Worm (Caenorhabditis elegans): ENCODE results near the gene nhr-58.
A peak's percentile ranks its signal among the peaks of the same experiment; 100 is the strongest.

Gene nhr-58

DNA sequence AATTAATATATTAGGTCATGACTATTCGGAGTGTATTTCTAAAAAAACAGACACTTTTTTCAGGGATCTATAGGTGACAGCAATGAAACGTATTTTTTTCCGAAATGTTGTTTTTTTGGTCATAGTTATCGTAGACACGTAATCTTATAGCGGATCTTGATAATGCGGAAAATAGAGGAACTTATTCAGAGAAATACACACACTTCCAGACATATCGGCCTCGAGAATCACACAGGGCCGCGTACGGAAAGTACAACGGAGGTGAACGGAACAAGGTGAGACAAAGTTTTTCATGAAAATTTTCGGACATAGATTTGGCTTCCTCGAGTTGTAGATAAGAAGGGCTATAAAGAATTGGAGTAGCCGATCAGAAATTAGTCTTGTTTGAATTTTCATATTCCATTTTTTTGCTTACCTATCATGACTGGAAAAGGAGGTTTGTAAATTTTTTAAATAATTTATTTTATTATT is 7.0 kb downstream of the nhr-58 start, which contains the start of gene nhr-155:
nhr-155 (plus strand) TSS at position 421 of the 471 bp plus-strand sequence.
- no peak for TF ChIP-seq ama-1 (optimal IDR thresholded peaks at IDR 0.05)
- no peak for TF ChIP-seq unc-39 (tag; optimal IDR thresholded peaks at IDR 0.05)
- TF ChIP-seq aly-2 (tag; optimal IDR thresholded peaks at IDR 0.05): no peak
- no peak for TF ChIP-seq nhr-129 (tag; optimal IDR thresholded peaks at IDR 0.05)
- TF ChIP-seq sma-9 (GFP tag; optimal IDR thresholded peaks at IDR 0.05): peak; percentile 81
- TF ChIP-seq sma-9 (tag; optimal IDR thresholded peaks at IDR 0.05): no peak
- no peak for TF ChIP-seq lin-39 (tag; optimal IDR thresholded peaks at IDR 0.05)
- TF ChIP-seq lsy-2 (tag; optimal IDR thresholded peaks at IDR 0.05): no peak
- TF ChIP-seq blmp-1 (tag; optimal IDR thresholded peaks at IDR 0.05; ENCODE audit: insufficient read depth): no peak
- no peak for TF ChIP-seq R02D3.7 (tag; optimal IDR thresholded peaks at IDR 0.05)
- no peak for TF ChIP-seq ztf-11 (tag; optimal IDR thresholded peaks at IDR 0.05)
- TF ChIP-seq mdl-1 (tag; optimal IDR thresholded peaks at IDR 0.05): no peak
- no peak for TF ChIP-seq gmeb-1 (tag; optimal IDR thresholded peaks at IDR 0.05)
- TF ChIP-seq nhr-10 (tag; optimal IDR thresholded peaks at IDR 0.05): no peak
- TF ChIP-seq peb-1 (tag; optimal IDR thresholded peaks at IDR 0.05): no peak
- no peak for TF ChIP-seq zag-1 (tag; optimal IDR thresholded peaks at IDR 0.05)
- TF ChIP-seq nhr-12 (tag; optimal IDR thresholded peaks at IDR 0.05): no peak
- no peak for TF ChIP-seq fos-1 (tag; optimal IDR thresholded peaks at IDR 0.05)
- no peak for TF ChIP-seq elt-3 (tag; optimal IDR thresholded peaks at IDR 0.05)
- TF ChIP-seq sma-3 (GFP tag; optimal IDR thresholded peaks at IDR 0.05): no peak
- peak; percentile 30 for TF ChIP-seq ceh-16 (tag; optimal IDR thresholded peaks at IDR 0.05)
- no peak for TF ChIP-seq unc-55 (GFP tag; optimal IDR thresholded peaks at IDR 0.05)
- TF ChIP-seq dmd-4 (tag; optimal IDR thresholded peaks at IDR 0.05): no peak
- TF ChIP-seq alr-1 (tag; optimal IDR thresholded peaks at IDR 0.05): no peak
- TF ChIP-seq elt-1 (tag; optimal IDR thresholded peaks at IDR 0.05): peak; percentile 95
- TF ChIP-seq nhr-23 (tag; optimal IDR thresholded peaks at IDR 0.05): peak; percentile 26
- TF ChIP-seq nhr-237 (tag; optimal IDR thresholded peaks at IDR 0.05): no peak

DNA sequence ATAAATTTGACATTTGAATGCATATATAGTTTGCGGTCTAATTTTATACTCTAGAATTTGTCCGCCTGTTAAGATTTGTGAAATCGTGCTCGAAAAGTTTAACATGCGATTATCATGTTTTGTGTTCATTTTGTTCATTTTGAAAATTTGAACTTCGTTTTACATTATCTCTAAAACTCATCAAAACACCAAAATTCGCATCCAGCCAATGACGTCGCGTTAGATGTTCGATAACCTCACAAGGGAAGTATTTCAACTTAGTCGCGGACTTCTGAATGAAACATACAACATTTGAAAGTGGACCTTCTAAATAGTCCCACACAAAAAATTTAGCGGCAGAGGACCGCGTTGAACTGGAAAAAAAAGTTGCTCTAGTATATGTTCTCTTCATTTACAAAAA is 9.4 kb downstream of the nhr-58 start:
- TF ChIP-seq nhr-23 (tag; optimal IDR thresholded peaks at IDR 0.05) (no peak), sma-9 (GFP tag; optimal IDR thresholded peaks at IDR 0.05) (peak; percentile 50), sma-9 (tag; optimal IDR thresholded peaks at IDR 0.05) (no peak), R02D3.7 (tag; optimal IDR thresholded peaks at IDR 0.05) (no peak), elt-1 (tag; optimal IDR thresholded peaks at IDR 0.05) (peak; percentile 31), lin-39 (tag; optimal IDR thresholded peaks at IDR 0.05) (no peak)

DNA sequence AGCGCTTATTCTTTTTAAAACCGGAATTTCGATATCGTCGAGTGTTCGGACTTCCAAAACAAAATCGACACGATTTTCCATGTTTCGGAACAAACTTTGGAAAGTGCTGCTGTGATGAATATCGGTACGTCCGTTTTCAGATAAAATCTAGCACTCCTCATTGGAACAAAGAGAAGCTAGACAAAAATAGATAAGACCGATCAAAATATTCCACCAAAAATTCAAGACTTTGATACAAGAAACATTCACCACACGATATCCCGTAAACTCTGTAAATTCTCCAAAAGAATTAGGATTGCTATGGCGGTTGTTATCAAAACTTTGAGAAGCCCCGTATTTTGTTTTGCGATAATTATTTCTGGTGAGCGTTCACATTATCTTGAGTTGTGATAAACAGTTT is 11.1 kb downstream of the nhr-58 start, which contains the start of gene C14C6.3:
C14C6.3 (plus strand) TSS at position 301 of the 400 bp plus-strand sequence.
- TF ChIP-seq ceh-82 (tag; optimal IDR thresholded peaks at IDR 0.05): no peak
- no peak for TF ChIP-seq ZK546.5 (tag; optimal IDR thresholded peaks at IDR 0.05)
- TF ChIP-seq aly-2 (tag; optimal IDR thresholded peaks at IDR 0.05): no peak
- no peak for TF ChIP-seq egl-27 (tag; optimal IDR thresholded peaks at IDR 0.05)
- no peak for TF ChIP-seq nhr-129 (tag; optimal IDR thresholded peaks at IDR 0.05)
- TF ChIP-seq zag-1 (tag; optimal IDR thresholded peaks at IDR 0.05): no peak
- TF ChIP-seq gmeb-1 (tag; optimal IDR thresholded peaks at IDR 0.05): no peak
- no peak for TF ChIP-seq mdl-1 (tag; optimal IDR thresholded peaks at IDR 0.05)
- TF ChIP-seq dmd-4 (tag; optimal IDR thresholded peaks at IDR 0.05): no peak
- no peak for TF ChIP-seq lin-11 (tag; optimal IDR thresholded peaks at IDR 0.05)
- TF ChIP-seq R02D3.7 (tag; optimal IDR thresholded peaks at IDR 0.05): no peak
- TF ChIP-seq ztf-11 (tag; optimal IDR thresholded peaks at IDR 0.05): no peak
- no peak for TF ChIP-seq unc-55 (GFP tag; optimal IDR thresholded peaks at IDR 0.05)
- no peak for TF ChIP-seq unc-39 (tag; optimal IDR thresholded peaks at IDR 0.05)

DNA sequence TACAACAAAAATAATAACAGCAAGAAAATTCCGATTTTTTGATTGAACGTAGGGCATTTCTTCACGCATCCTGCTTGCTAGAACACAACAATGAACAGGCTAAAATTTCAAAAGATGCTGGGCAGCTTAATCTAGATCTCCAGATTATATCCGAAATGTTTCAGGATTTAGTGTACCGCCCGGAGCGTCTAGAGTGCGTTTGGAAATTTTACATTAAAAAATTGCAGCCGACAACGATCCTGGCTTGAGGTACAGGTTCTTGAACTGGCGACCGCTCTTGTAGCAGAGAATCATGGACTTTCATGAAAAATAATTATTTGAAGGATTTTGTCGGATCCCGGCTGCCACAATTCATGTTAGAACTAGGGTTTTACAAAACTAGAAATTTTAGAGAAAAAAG is 15.9 kb downstream of the nhr-58 start, which contains the start of gene C14C6.6:
C14C6.6 (minus strand) TSS at position 101 of the 400 bp plus-strand sequence.
- TF ChIP-seq lsy-2 (tag; optimal IDR thresholded peaks at IDR 0.05): no peak
- no peak for TF ChIP-seq alr-1 (tag; optimal IDR thresholded peaks at IDR 0.05)
- TF ChIP-seq Y55F3AM.14 (GFP tag; optimal IDR thresholded peaks at IDR 0.05): no peak
- TF ChIP-seq zag-1 (tag; optimal IDR thresholded peaks at IDR 0.05): no peak
- TF ChIP-seq lin-11 (tag; optimal IDR thresholded peaks at IDR 0.05): no peak
- TF ChIP-seq nhr-6 (tag; optimal IDR thresholded peaks at IDR 0.05): no peak

DNA sequence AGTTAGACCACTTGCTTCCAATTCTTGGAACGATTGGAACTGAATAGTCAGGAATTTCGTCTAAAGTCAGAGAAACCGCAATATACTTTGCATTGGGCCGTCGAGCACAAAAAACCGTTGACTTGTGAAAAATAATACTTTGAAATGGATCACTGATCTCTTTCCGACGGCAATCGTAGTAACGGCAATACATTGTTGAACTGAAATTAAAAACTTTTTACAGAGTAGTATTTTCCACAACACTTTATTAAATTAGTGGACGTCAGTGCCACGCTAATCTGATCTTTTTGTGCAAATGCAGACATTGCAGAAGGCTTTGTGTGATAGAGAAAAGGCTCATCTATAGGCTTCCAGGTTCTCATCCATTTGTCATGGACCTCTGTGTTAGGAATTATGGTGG is 20.3 kb downstream of the nhr-58 start:
- TF ChIP-seq unc-62 (GFP tag; optimal IDR thresholded peaks at IDR 0.05) (no peak), blmp-1 (tag; optimal IDR thresholded peaks at IDR 0.05; ENCODE audit: insufficient read depth) (no peak), ztf-1 (GFP tag; conservative IDR thresholded peaks at IDR 0.05) (no peak), peb-1 (tag; optimal IDR thresholded peaks at IDR 0.05) (no peak), sma-9 (GFP tag; optimal IDR thresholded peaks at IDR 0.05) (no peak), sma-9 (tag; optimal IDR thresholded peaks at IDR 0.05) (no peak), ZK546.5 (tag; optimal IDR thresholded peaks at IDR 0.05) (no peak), ceh-16 (tag; optimal IDR thresholded peaks at IDR 0.05) (no peak), sem-4 (tag; optimal IDR thresholded peaks at IDR 0.05) (no peak), ztf-4 (tag; optimal IDR thresholded peaks at IDR 0.05) (no peak), mdl-1 (tag; optimal IDR thresholded peaks at IDR 0.05) (no peak), Y55F3AM.14 (GFP tag; optimal IDR thresholded peaks at IDR 0.05) (no peak), nhr-129 (tag; optimal IDR thresholded peaks at IDR 0.05) (no peak), nhr-11 (tag; optimal IDR thresholded peaks at IDR 0.05) (no peak), nhr-21 (tag; optimal IDR thresholded peaks at IDR 0.05) (no peak), skn-1 (tag; optimal IDR thresholded peaks at IDR 0.05) (no peak), lsy-2 (tag; optimal IDR thresholded peaks at IDR 0.05) (no peak), crh-2 (tag; optimal IDR thresholded peaks at IDR 0.05) (no peak), gmeb-1 (tag; optimal IDR thresholded peaks at IDR 0.05) (no peak)
